Worm (Caenorhabditis elegans): ENCODE results near the gene fbxa-5.
"Not testable (repeated sequence)": the region's sequence is repeated elsewhere in the genome, so short reads cannot be mapped to it uniquely, and the experiment has no call there.

fbxa-5 gene

ce11 chrIII:1374355-1374807 is 34.2 kb upstream of the fbxa-5 start, which contains the start of gene Y82E9BR.20:
TSS of gene Y82E9BR.20 (plus strand) at chrIII:1374405.
- no peak for TF ChIP-seq ceh-13 (GFP tag; optimal IDR thresholded peaks at IDR 0.05)
- no peak for TF ChIP-seq B0310.2 (tag; optimal IDR thresholded peaks at IDR 0.05)

DNA sequence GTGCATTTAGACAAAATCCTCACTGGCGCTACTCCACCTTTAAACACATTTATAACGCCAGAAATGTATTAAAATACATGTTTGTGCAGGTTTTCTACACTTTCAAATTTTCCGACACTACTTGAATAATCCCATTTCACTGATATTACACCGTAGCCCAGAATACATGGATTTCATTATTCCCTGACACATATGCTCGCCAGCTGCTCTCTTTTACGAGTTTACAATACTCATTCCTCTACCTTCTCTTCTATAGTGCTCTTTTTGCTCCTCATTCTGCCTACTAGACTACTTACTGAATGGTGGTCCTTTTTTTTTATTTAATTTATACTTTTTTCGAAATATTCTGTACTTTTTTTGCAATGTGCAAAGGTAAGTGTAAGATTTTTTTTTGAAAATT is 32.4 kb upstream of the fbxa-5 start:
- no peak for TF ChIP-seq hmg-4 (GFP tag; optimal IDR thresholded peaks at IDR 0.05)
- TF ChIP-seq tbx-11 (GFP tag; IDR thresholded peaks at IDR 0.05): no peak
- TF ChIP-seq tbx-37 (GFP tag; conservative IDR thresholded peaks at IDR 0.05): no peak
- no peak for TF ChIP-seq scrt-1 (GFP tag; IDR thresholded peaks at IDR 0.05)
- TF ChIP-seq B0310.2 (tag; optimal IDR thresholded peaks at IDR 0.05): no peak
- no peak for TF ChIP-seq pes-1 (GFP tag; IDR thresholded peaks at IDR 0.05)
- TF ChIP-seq F13C5.2 (tag; optimal IDR thresholded peaks at IDR 0.05): no peak
- no peak for TF ChIP-seq flt-1 (GFP tag; IDR thresholded peaks at IDR 0.05)
- no peak for TF ChIP-seq ets-7 (tag; optimal IDR thresholded peaks at IDR 0.05)

ce11 chrIII:1359669-1360068 is 19.5 kb upstream of the fbxa-5 start, which contains the start of gene Y82E9BR.9:
TSS of gene Y82E9BR.9 (minus strand) at chrIII:1359769.
- no peak for TF ChIP-seq F13C5.2 (tag; optimal IDR thresholded peaks at IDR 0.05)
- no peak for TF ChIP-seq sea-1 (GFP tag; conservative IDR thresholded peaks at IDR 0.05)
- TF ChIP-seq ceh-36 (tag; optimal IDR thresholded peaks at IDR 0.05): no peak
- no peak for TF ChIP-seq hnd-1 (tag; optimal IDR thresholded peaks at IDR 0.05)
- no peak for TF ChIP-seq ceh-13 (GFP tag; optimal IDR thresholded peaks at IDR 0.05)
- no peak for TF ChIP-seq scrt-1 (GFP tag; IDR thresholded peaks at IDR 0.05)
- TF ChIP-seq hmg-4 (GFP tag; optimal IDR thresholded peaks at IDR 0.05): no peak
- no peak for TF ChIP-seq tbx-11 (GFP tag; IDR thresholded peaks at IDR 0.05)
- TF ChIP-seq aly-1 (tag; optimal IDR thresholded peaks at IDR 0.05): no peak
- TF ChIP-seq ets-7 (tag; optimal IDR thresholded peaks at IDR 0.05): no peak
- no peak for TF ChIP-seq flt-1 (GFP tag; IDR thresholded peaks at IDR 0.05)
- no peak for TF ChIP-seq tra-4 (tag; optimal IDR thresholded peaks at IDR 0.05)
- no peak for TF ChIP-seq pes-1 (GFP tag; IDR thresholded peaks at IDR 0.05)

DNA sequence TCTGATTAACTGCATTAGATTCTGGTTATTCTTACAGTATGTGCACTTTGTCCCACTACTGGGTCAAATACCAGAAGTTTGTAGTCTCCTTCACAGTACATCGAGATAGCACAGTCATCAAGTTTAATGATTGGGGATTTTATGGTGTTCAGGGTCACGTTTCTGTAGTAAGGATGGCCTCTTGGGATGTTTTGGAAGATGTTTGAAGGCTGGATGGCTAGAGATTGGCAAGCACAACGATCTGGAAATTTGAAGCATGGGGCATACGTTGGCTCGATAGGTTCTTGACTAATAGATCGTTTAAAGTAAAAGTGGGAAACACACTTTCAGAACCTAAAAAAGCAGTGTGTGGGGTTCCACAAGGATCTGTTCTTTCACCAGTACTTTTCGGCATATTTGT is 17.8 kb upstream of the fbxa-5 start, which contains the start of gene Y82E9BR.8:
TSS of gene Y82E9BR.8 (minus strand) at position 101 of the 400 bp plus-strand sequence.
- not testable (repeated sequence) for TF ChIP-seq F13C5.2 (tag; optimal IDR thresholded peaks at IDR 0.05); flt-1 (GFP tag; IDR thresholded peaks at IDR 0.05); hmbx-1 (tag; optimal IDR thresholded peaks at IDR 0.05)

DNA sequence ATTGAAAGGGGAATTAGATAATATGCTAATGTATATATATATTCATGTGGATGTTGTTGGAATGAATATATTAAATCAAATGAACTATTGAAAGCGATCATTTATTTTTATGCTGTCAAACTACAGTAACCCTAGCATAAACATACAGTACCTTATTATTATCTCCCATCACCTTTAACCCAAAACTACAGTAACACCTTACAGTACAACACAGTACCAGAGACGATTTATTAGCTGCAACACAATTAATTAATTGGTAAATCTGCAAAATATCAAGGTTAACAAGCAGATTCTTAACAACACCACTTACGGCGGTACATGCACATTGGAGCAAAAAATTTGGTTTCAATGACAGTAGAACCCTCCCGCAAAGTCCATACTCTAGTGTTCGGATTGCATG is 15.2 kb upstream of the fbxa-5 start, which contains the start of gene Y82E9BL.1:
TSS of gene Y82E9BL.1 (minus strand) at position 101 of the 400 bp plus-strand sequence.
- no peak for TF ChIP-seq hmbx-1 (tag; optimal IDR thresholded peaks at IDR 0.05)
- TF ChIP-seq ceh-13 (GFP tag; optimal IDR thresholded peaks at IDR 0.05): no peak
- TF ChIP-seq B0310.2 (tag; optimal IDR thresholded peaks at IDR 0.05): no peak
- no peak for TF ChIP-seq tbx-11 (GFP tag; IDR thresholded peaks at IDR 0.05)

DNA sequence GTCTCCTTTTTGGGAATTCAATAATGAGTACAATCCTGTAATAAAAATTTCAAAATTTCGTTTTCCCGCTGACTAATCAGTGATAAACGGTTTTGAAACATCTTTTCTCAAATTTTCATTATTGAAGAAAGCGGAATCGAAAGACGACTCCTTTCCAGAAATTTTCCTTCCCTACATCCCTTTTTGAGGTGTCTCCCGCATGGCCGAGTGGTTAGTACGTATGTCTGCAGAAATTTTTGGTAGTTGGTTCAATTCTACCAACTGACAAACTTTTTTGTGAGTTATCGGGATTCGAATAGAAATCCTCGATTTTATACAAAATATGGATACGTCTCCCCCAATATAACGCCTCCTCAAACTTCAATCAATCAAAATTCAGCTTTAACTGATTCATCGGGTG is 14.4 kb upstream of the fbxa-5 start:
- TF ChIP-seq F13C5.2 (tag; optimal IDR thresholded peaks at IDR 0.05) (no peak), pes-1 (GFP tag; IDR thresholded peaks at IDR 0.05) (no peak), ceh-36 (tag; optimal IDR thresholded peaks at IDR 0.05) (no peak)

DNA sequence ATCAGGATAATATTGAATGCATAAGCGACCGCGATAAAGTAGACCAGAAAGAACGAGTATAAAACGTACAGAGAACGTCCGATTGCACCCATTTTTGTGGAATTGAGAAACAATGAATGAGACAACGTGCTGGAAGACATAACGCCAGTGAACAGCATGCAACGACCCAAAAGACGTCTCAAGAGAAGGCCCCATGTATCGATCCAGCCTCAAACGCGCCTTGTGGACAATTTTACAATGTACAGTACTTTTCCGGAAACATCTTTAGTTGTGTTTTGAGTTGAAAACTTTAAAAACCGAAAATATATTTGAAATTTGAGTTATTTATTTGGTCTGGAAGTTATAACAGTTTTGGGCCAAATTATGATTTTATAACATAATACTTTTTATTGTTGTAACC is 10.6 kb upstream of the fbxa-5 start, which contains the start of gene Y82E9BL.3:
TSS of gene Y82E9BL.3 (minus strand) at position 101 of the 400 bp plus-strand sequence.
- TF ChIP-seq ceh-13 (GFP tag; optimal IDR thresholded peaks at IDR 0.05): no peak
- TF ChIP-seq aly-1 (tag; optimal IDR thresholded peaks at IDR 0.05): no peak
- no peak for TF ChIP-seq B0310.2 (tag; optimal IDR thresholded peaks at IDR 0.05)
- no peak for TF ChIP-seq ama-1 (optimal IDR thresholded peaks at IDR 0.05)
- TF ChIP-seq flt-1 (GFP tag; IDR thresholded peaks at IDR 0.05): no peak
- no peak for TF ChIP-seq ets-7 (tag; optimal IDR thresholded peaks at IDR 0.05)
- no peak for TF ChIP-seq hnd-1 (tag; optimal IDR thresholded peaks at IDR 0.05)
- no peak for TF ChIP-seq hmg-4 (GFP tag; optimal IDR thresholded peaks at IDR 0.05)

DNA sequence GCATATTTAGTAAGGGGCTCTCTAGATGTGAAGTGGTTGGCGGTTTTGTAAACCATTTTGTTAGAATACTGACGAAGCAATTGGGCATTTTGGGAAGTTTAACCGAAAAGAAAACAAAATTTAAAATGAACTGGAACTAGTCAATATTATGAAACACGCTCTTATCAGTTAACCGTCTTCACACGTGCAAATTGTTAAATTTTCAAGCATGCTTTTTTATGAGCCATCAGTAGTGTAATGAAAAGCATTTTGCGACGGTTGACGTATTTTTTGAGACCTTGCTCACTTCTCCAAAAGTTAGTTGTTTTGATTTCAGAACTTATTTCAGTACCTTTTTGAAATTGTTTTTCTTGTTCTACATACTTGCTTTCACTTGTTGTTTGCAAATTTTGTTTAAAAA is 9.2 kb upstream of the fbxa-5 start, which contains the start of gene fbxa-25:
TSS of gene fbxa-25 (minus strand) at position 138 of the 400 bp plus-strand sequence.
- no peak for TF ChIP-seq ceh-13 (GFP tag; optimal IDR thresholded peaks at IDR 0.05)
- TF ChIP-seq sea-1 (GFP tag; conservative IDR thresholded peaks at IDR 0.05): no peak
- no peak for TF ChIP-seq flt-1 (GFP tag; IDR thresholded peaks at IDR 0.05)
- TF ChIP-seq hmbx-1 (tag; optimal IDR thresholded peaks at IDR 0.05): no peak

DNA sequence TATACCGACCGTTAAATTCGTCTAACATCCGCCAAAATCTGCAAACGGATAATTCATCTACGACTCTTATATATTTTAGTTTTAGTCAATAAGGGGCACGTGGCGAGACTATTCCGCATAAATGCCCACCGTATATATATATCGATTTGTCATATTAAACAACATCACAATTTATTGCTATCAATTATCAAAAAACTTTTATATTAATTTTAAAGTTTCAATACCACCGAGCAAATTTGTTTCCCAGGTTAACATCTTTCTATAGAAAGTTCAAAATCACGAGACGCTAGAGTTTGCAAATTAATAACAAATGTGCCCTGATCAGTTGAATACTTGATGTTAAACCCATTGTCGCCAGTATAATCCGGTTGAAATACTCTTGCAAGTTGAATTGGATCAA is 7.4 kb upstream of the fbxa-5 start, which contains the start of gene Y82E9BL.5:
TSS of gene Y82E9BL.5 (minus strand) at position 101 of the 400 bp plus-strand sequence.
- TF ChIP-seq ets-7 (tag; optimal IDR thresholded peaks at IDR 0.05) (no peak), ama-1 (optimal IDR thresholded peaks at IDR 0.05) (no peak), pes-1 (GFP tag; IDR thresholded peaks at IDR 0.05) (no peak), hmbx-1 (tag; optimal IDR thresholded peaks at IDR 0.05) (no peak), tbx-11 (GFP tag; IDR thresholded peaks at IDR 0.05) (no peak), sea-1 (GFP tag; conservative IDR thresholded peaks at IDR 0.05) (no peak), aly-1 (tag; optimal IDR thresholded peaks at IDR 0.05) (no peak), F13C5.2 (tag; optimal IDR thresholded peaks at IDR 0.05) (no peak), flt-1 (GFP tag; IDR thresholded peaks at IDR 0.05) (no peak), tra-4 (tag; optimal IDR thresholded peaks at IDR 0.05) (no peak), B0310.2 (tag; optimal IDR thresholded peaks at IDR 0.05) (no peak), tbx-37 (GFP tag; conservative IDR thresholded peaks at IDR 0.05) (no peak), hnd-1 (tag; optimal IDR thresholded peaks at IDR 0.05) (no peak), scrt-1 (GFP tag; IDR thresholded peaks at IDR 0.05) (no peak), ceh-36 (tag; optimal IDR thresholded peaks at IDR 0.05) (no peak), hmg-4 (GFP tag; optimal IDR thresholded peaks at IDR 0.05) (no peak), ceh-13 (GFP tag; optimal IDR thresholded peaks at IDR 0.05) (no peak)

Measured in whole organism, early embryonic.